Worm (Caenorhabditis elegans) whole organism, L4/young adult: ENCODE measurements around the gene C38C3.4.

Experiments
- dao-5 ChIP-seq: sonication (generic microtip); optimal IDR thresholded peaks from 2 replicates; lab custom pipeline; 2016; ENCODE audit warnings: missing genotype, missing genetic modification characterization, moderate library complexity, missing compliant biosample characterization
- him-1 ChIP-seq: sonication (generic microtip); optimal IDR thresholded peaks from 2 replicates; lab custom pipeline; 2016; ENCODE audit warnings: missing genotype, missing genetic modification reagents, missing genetic modification characterization, missing compliant biosample characterization

DNA sequence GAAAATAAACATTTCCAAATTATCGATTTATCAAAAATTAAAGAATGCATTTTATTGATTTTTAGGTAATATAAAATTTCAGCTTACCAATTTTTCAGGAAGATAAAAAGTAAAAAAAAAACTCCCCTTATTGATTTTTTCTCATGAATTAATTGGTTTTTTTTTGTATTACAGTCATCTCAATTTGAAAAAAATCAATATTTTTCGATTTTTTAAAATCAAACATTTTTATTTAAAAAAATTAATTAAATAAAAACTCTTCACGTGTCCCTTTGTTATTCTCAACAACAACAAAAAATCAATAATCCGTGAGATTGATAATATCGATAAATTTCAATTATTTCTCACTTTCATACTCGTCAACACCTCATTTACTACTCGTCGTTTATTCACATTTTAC is 13.5 kb downstream of the C38C3.4 start, which contains the start of gene C38C3.3:
- TF ChIP-seq dao-5, result no peak
- TF ChIP-seq him-1 (tag; lab: Kevin White, UChicago), result no peak
